Fruit fly (Drosophila melanogaster) whole organism, embryonic: ENCODE results near the gene HDAC4.

Experiments used
- BtbVII ChIP-seq: fragments of 200-800 bp; sonication (Bioruptor generic); optimal IDR thresholded peaks from 3 replicates; lab custom pipeline; 2017; ENCODE audit warnings: missing biosample characterization, mild to moderate bottlenecking, missing genetic modification characterization
- CG10209 ChIP-seq: fragments of 200-800 bp; sonication (Bioruptor generic); optimal IDR thresholded peaks from 3 replicates; lab custom pipeline; 2017; ENCODE audit warnings: missing biosample characterization, mild to moderate bottlenecking, missing genetic modification characterization, missing genetic modification reagents
- CG10321 ChIP-seq: fragments of 200-800 bp; sonication (Bioruptor generic); IDR thresholded peaks from 2 replicates; pipeline ENCODE4 v1.3.6; 2022; ENCODE audit warnings: missing biosample characterization, missing genetic modification characterization
- CG10543 ChIP-seq: fragments of 200-800 bp; sonication (Bioruptor generic); optimal IDR thresholded peaks from 3 replicates; lab custom pipeline; 2017; ENCODE audit warnings: missing biosample characterization, mild to moderate bottlenecking, missing genetic modification characterization, moderate library complexity
- CG11247 ChIP-seq: fragments of 200-800 bp; sonication (Bioruptor generic); IDR thresholded peaks from 2 replicates; pipeline ENCODE4 v1.3.6; 2022; ENCODE audit warnings: missing biosample characterization, missing genetic modification characterization
- CG11723 ChIP-seq: fragments of 200-800 bp; sonication (Bioruptor generic); optimal IDR thresholded peaks from 2 replicates; lab custom pipeline; 2017; ENCODE audit warnings: missing biosample characterization, mild to moderate bottlenecking, missing genetic modification characterization
- CG12071 ChIP-seq: fragments of 200-800 bp; sonication (Bioruptor generic); optimal IDR thresholded peaks from 3 replicates; lab custom pipeline; 2018; ENCODE audit warnings: missing biosample characterization, mild to moderate bottlenecking, missing genetic modification characterization
- CG15269 ChIP-seq: fragments of 200-800 bp; sonication (Bioruptor generic); optimal IDR thresholded peaks from 2 replicates; lab custom pipeline; 2018; ENCODE audit warnings: missing biosample characterization, mild to moderate bottlenecking, missing genetic modification characterization, moderate library complexity
- CG17568 ChIP-seq: fragments of 200-800 bp; sonication (Bioruptor generic); optimal IDR thresholded peaks from 2 replicates; lab custom pipeline; 2018; ENCODE audit warnings: missing biosample characterization, mild to moderate bottlenecking, missing genetic modification characterization, moderate library complexity
- CG17802 ChIP-seq: fragments of 200-800 bp; sonication (Bioruptor generic); optimal IDR thresholded peaks from 2 replicates; lab custom pipeline; 2018; ENCODE audit warnings: missing biosample characterization, mild to moderate bottlenecking, missing genetic modification characterization, moderate library complexity
- CG18599 ChIP-seq: fragments of 200-800 bp; sonication (Bioruptor generic); optimal IDR thresholded peaks from 3 replicates; lab custom pipeline; 2017; ENCODE audit warnings: missing biosample characterization, missing genetic modification characterization, mild to moderate bottlenecking, moderate library complexity, missing genetic modification reagents
- CG2712 ChIP-seq: fragments of 200-800 bp; optimal IDR thresholded peaks from 3 replicates; lab custom pipeline; 2019; ENCODE audit warnings: missing biosample characterization, mild to moderate bottlenecking, missing genetic modification characterization, moderate library complexity
- CG30431 ChIP-seq: fragments of 200-800 bp; sonication (Bioruptor generic); optimal IDR thresholded peaks from 2 replicates; lab custom pipeline; 2017; ENCODE audit warnings: missing biosample characterization, missing genetic modification characterization
- CG32767 ChIP-seq: fragments of 200-800 bp; sonication (Bioruptor generic); IDR thresholded peaks from 2 replicates; pipeline ENCODE4 v1.3.6; 2022; ENCODE audit warnings: missing biosample characterization, missing genetic modification characterization
- CG3281 ChIP-seq: fragments of 200-800 bp; sonication (Bioruptor generic); optimal IDR thresholded peaks from 3 replicates; lab custom pipeline; 2017; ENCODE audit warnings: missing biosample characterization, mild to moderate bottlenecking, missing genetic modification characterization
- CG4854 ChIP-seq: fragments of 200-800 bp; sonication (Bioruptor generic); optimal IDR thresholded peaks from 2 replicates; lab custom pipeline; 2016; ENCODE audit warnings: missing biosample characterization, missing genetic modification characterization, inconsistent platforms
- CG5953 ChIP-seq: fragments of 200-800 bp; sonication (Bioruptor generic); IDR thresholded peaks from 2 replicates; pipeline ENCODE4 v1.3.6; 2022; ENCODE audit warnings: missing biosample characterization, missing genetic modification characterization
- CG6854 ChIP-seq: fragments of 200-800 bp; sonication (Bioruptor generic); optimal IDR thresholded peaks from 3 replicates; lab custom pipeline; 2017; ENCODE audit warnings: missing biosample characterization, mild to moderate bottlenecking, missing genetic modification characterization
- CG7556 ChIP-seq: fragments of 200-800 bp; sonication (Bioruptor generic); optimal IDR thresholded peaks from 2 replicates; lab custom pipeline; 2017; ENCODE audit warnings: missing biosample characterization, mild to moderate bottlenecking, missing genetic modification characterization
- CG8359 ChIP-seq: fragments of 200-800 bp; sonication (Bioruptor generic); optimal IDR thresholded peaks from 2 replicates; lab custom pipeline; 2017; ENCODE audit warnings: missing biosample characterization, mild to moderate bottlenecking, missing genetic modification characterization, borderline replicate concordance
- CG9932 ChIP-seq: fragments of 200-800 bp; sonication (Bioruptor generic); IDR thresholded peaks from 2 replicates; pipeline ENCODE4 v1.3.6; 2022; ENCODE audit warnings: missing biosample characterization, missing genetic modification characterization
- Dad ChIP-seq: fragments of 200-800 bp; sonication (Bioruptor generic); optimal IDR thresholded peaks from 3 replicates; lab custom pipeline; 2016; ENCODE audit warnings: missing biosample characterization, missing genetic modification characterization
- Fer1 ChIP-seq: fragments of 200-800 bp; sonication (Bioruptor generic); optimal IDR thresholded peaks from 2 replicates; lab custom pipeline; 2017; ENCODE audit warnings: missing biosample characterization, mild to moderate bottlenecking, missing genetic modification characterization
- H2.0 ChIP-seq: fragments of 200-800 bp; sonication (Bioruptor generic); IDR thresholded peaks from 2 replicates; pipeline ENCODE4 v1.3.6; 2022; ENCODE audit warnings: missing biosample characterization, missing genetic modification characterization
- HLH54F ChIP-seq: fragments of 200-800 bp; sonication (Bioruptor generic); optimal IDR thresholded peaks from 3 replicates; lab custom pipeline; 2016; ENCODE audit warnings: missing biosample characterization, missing genetic modification characterization
- Med ChIP-seq: fragments of 200-800 bp; sonication (Bioruptor generic); peaks from one replicate; lab custom pipeline; 2016; ENCODE audit warnings: missing biosample characterization, missing genetic modification characterization, mild to moderate bottlenecking, inconsistent platforms, moderate library complexity
- NFAT ChIP-seq: fragments of 200-800 bp; sonication (Bioruptor generic); IDR thresholded peaks from 2 replicates; pipeline ENCODE4 v1.3.6; 2022; ENCODE audit warnings: missing biosample characterization, missing genetic modification characterization
- Oli ChIP-seq: fragments of 200-800 bp; sonication (Bioruptor generic); optimal IDR thresholded peaks from 2 replicates; lab custom pipeline; 2018; ENCODE audit warnings: missing biosample characterization, mild to moderate bottlenecking, missing genetic modification characterization, moderate library complexity
- Opbp ChIP-seq: fragments of 200-800 bp; sonication (Bioruptor generic); IDR thresholded peaks from 3 replicates; pipeline ENCODE4 v1.3.6; 2022; ENCODE audit warnings: missing biosample characterization, missing genetic modification characterization; ENCODE audit not compliant: partially characterized antibody
- Rfx ChIP-seq: fragments of 200-800 bp; sonication (Bioruptor generic); IDR thresholded peaks from 2 replicates; pipeline ENCODE4 v1.3.6; 2022; ENCODE audit warnings: missing biosample characterization, missing genetic modification characterization
- chif ChIP-seq, 2 experiments: fragments of 200-800 bp; sonication (Bioruptor generic); optimal IDR thresholded peaks; 3 replicates each; lab custom pipeline; 2016; ENCODE audit warnings: missing biosample characterization in 2 of 2, missing genetic modification characterization in 2 of 2
- chn ChIP-seq: fragments of 200-800 bp; sonication (Bioruptor generic); optimal IDR thresholded peaks from 2 replicates; lab custom pipeline; 2016; ENCODE audit warnings: missing biosample characterization, missing genetic modification characterization
- croc ChIP-seq: fragments of 200-800 bp; sonication (Bioruptor generic); conservative IDR thresholded peaks from 3 replicates; pipeline ENCODE4 v1.3.6; 2022; ENCODE audit warnings: missing biosample characterization, missing genetic modification characterization
- crol ChIP-seq: fragments of 200-800 bp; sonication (Bioruptor generic); IDR thresholded peaks from 2 replicates; pipeline ENCODE4 v1.3.6; 2022; ENCODE audit warnings: missing biosample characterization, missing genetic modification characterization
- dati ChIP-seq: fragments of 200-800 bp; sonication (Bioruptor generic); IDR thresholded peaks from 2 replicates; pipeline ENCODE4 v1.3.6; 2022; ENCODE audit warnings: missing biosample characterization, missing genetic modification characterization
- dpn ChIP-seq, 2 experiments: fragments of 200-800 bp; sonication (Bioruptor generic); optimal IDR thresholded peaks; 3 replicates each; lab custom pipeline; 2016; ENCODE audit warnings: missing biosample characterization in 2 of 2, missing genetic modification characterization in 2 of 2
- fd102C ChIP-seq: fragments of 200-800 bp; sonication (Bioruptor generic); optimal IDR thresholded peaks from 2 replicates; lab custom pipeline; 2018; ENCODE audit warnings: missing biosample characterization, mild to moderate bottlenecking, missing genetic modification characterization, moderate library complexity
- fu2 ChIP-seq: fragments of 200-800 bp; sonication (Bioruptor generic); optimal IDR thresholded peaks from 2 replicates; lab custom pipeline; 2016; ENCODE audit warnings: missing biosample characterization, missing genetic modification characterization
- grn ChIP-seq: fragments of 200-800 bp; sonication (Bioruptor generic); optimal IDR thresholded peaks from 3 replicates; lab custom pipeline; 2017; ENCODE audit warnings: missing biosample characterization, missing genetic modification characterization
- mirr ChIP-seq: fragments of 200-800 bp; sonication (Bioruptor generic); optimal IDR thresholded peaks from 3 replicates; lab custom pipeline; 2018; ENCODE audit warnings: missing biosample characterization, mild to moderate bottlenecking, missing genetic modification characterization
- nerfin-2 ChIP-seq: fragments of 200-800 bp; sonication (Bioruptor generic); IDR thresholded peaks from 2 replicates; pipeline ENCODE4 v1.3.6; 2022; ENCODE audit warnings: missing biosample characterization, missing genetic modification characterization; ENCODE audit not compliant: partially characterized antibody
- oc ChIP-seq: fragments of 200-800 bp; sonication (Bioruptor generic); optimal IDR thresholded peaks from 2 replicates; lab custom pipeline; 2018; ENCODE audit warnings: missing biosample characterization, mild to moderate bottlenecking, missing genetic modification characterization, moderate library complexity
- pho ChIP-seq: fragments of 200-800 bp; sonication (Bioruptor generic); optimal IDR thresholded peaks from 2 replicates; lab custom pipeline; 2016; ENCODE audit warnings: missing biosample characterization, missing genetic modification characterization
- pnt ChIP-seq: fragments of 200-800 bp; sonication (Bioruptor generic); optimal IDR thresholded peaks from 3 replicates; lab custom pipeline; 2016; ENCODE audit warnings: missing biosample characterization, missing genetic modification characterization
- psq ChIP-seq: fragments of 200-800 bp; sonication (Bioruptor generic); optimal IDR thresholded peaks from 2 replicates; lab custom pipeline; 2017; ENCODE audit warnings: missing biosample characterization, missing genetic modification characterization
- slou ChIP-seq: fragments of 200-800 bp; sonication (Bioruptor generic); optimal IDR thresholded peaks from 3 replicates; lab custom pipeline; 2016; ENCODE audit warnings: missing biosample characterization, missing genetic modification characterization
- slp2 ChIP-seq: fragments of 200-800 bp; sonication (Bioruptor generic); optimal IDR thresholded peaks from 2 replicates; lab custom pipeline; 2016; ENCODE audit warnings: missing biosample characterization, missing genetic modification characterization
- trem ChIP-seq: fragments of 200-800 bp; optimal IDR thresholded peaks from 3 replicates; lab custom pipeline; 2019; ENCODE audit warnings: missing biosample characterization, mild to moderate bottlenecking, missing genetic modification characterization, moderate library complexity
- unpg ChIP-seq: fragments of 200-800 bp; sonication (Bioruptor generic); optimal IDR thresholded peaks from 3 replicates; lab custom pipeline; 2018; ENCODE audit warnings: missing biosample characterization, mild to moderate bottlenecking, missing genetic modification characterization, moderate library complexity

HDAC4 gene

dm6 chrX:13323114-13323513 is 37.7 kb upstream of the HDAC4 start (continued):
- TF ChIP-seq pho (peak; percentile 75), CG32767 (GFP tag; lab: Robert Waterston, UW) (peak; percentile 61; the same call in 1 of the 2 replicates), NFAT (GFP tag; lab: Robert Waterston, UW) (0 out of 2 replicates have a peak, but pooled peaks have one; percentile 7), chif (GFP tag; optimal IDR thresholded peaks at IDR 0.05; lab: Kevin White, UChicago) (peak; percentile 59 to 66), trem (tag; lab: Kevin White, UChicago) (no peak), slp2 (GFP tag; lab: Kevin White, UChicago) (peak; percentile 68), Med (GFP tag; lab: Kevin White, UChicago) (peak; percentile 91), H2.0 (GFP tag; lab: Robert Waterston, UW) (peak; percentile 5; the same call in 1 of the 2 replicates), slou (GFP tag; lab: Kevin White, UChicago) (peak; percentile 61), chn (GFP tag; lab: Kevin White, UChicago) (peak; percentile 65), CG18599 (peak; percentile 47)

- TF ChIP-seq mirr (GFP tag; lab: Kevin White, UChicago) (no peak), grn (no peak), HLH54F (GFP tag; lab: Kevin White, UChicago) (no peak), CG10543 (GFP tag; lab: Kevin White, UChicago) (peak; percentile 72), psq (GFP tag; lab: Kevin White, UChicago) (no peak), unpg (no peak), CG5953 (no peak), CG11723 (GFP tag; lab: Kevin White, UChicago) (no peak), Rfx (peak; percentile 38; the same call in 1 of the 2 replicates), CG2712 (tag; lab: Kevin White, UChicago) (no peak), croc (GFP tag; lab: Robert Waterston, UW) (no peak), CG10321 (GFP tag; lab: Robert Waterston, UW) (peak; percentile 48; the same call in 1 of the 2 replicates), Dad (GFP tag; lab: Kevin White, UChicago) (no peak), CG7556 (GFP tag; lab: Kevin White, UChicago) (no peak), CG18599 (peak; percentile 45), dati (GFP tag; lab: Robert Waterston, UW) (no peak), BtbVII (GFP tag; lab: Kevin White, UChicago) (peak; percentile 58), CG9932 (0 out of 2 replicates have a peak, but pooled peaks have one; percentile 24), fu2 (no peak), dpn (GFP tag; optimal IDR thresholded peaks at IDR 0.05; lab: Kevin White, UChicago) (no peak), Oli (tag; lab: Kevin White, UChicago) (no peak), nerfin-2 (GFP tag; lab: Robert Waterston, UW) (no peak), fd102C (GFP tag; lab: Kevin White, UChicago) (no peak), CG15269 (tag; lab: Kevin White, UChicago) (no peak), CG10209 (GFP tag; lab: Kevin White, UChicago) (no peak), pnt (no peak), crol (GFP tag; lab: Robert Waterston, UW) (peak; percentile 67), oc (tag; lab: Kevin White, UChicago) (no peak), CG30431 (GFP tag; lab: Kevin White, UChicago) (no peak), CG11247 (GFP tag; lab: Robert Waterston, UW) (no peak), CG8359 (GFP tag; lab: Kevin White, UChicago) (no peak), Opbp (GFP tag; lab: Robert Waterston, UW) (no peak), CG3281 (peak; percentile 35), CG6854 (peak; percentile 3), Fer1 (peak; percentile 55), CG12071 (GFP tag; lab: Kevin White, UChicago) (no peak), CG17568 (GFP tag; lab: Kevin White, UChicago) (peak; percentile 24), CG4854 (GFP tag; lab: Kevin White, UChicago) (no peak), CG17802 (no peak)
Observed at dm6 chrX:13322405-13322804, 37.0 kb upstream of the HDAC4 start.
